Worm (Caenorhabditis elegans): ENCODE measurements around the gene svh-5.

ce11 chrX:15342092-15342491, 35.5 kb downstream of the svh-5 start:
- TF ChIP-seq tbx-37 (GFP tag; conservative IDR thresholded peaks at IDR 0.05) (no peak), ama-1 (optimal IDR thresholded peaks at IDR 0.05) (no peak)

Measured in whole organism, early embryonic.